Worm (Caenorhabditis elegans) whole organism, late embryonic: ENCODE measurements around the gene pgp-8.

Experiments
- C08G9.2 ChIP-seq: sonication (generic microtip); optimal IDR thresholded peaks from 2 replicates; lab custom pipeline; 2016; ENCODE audit warnings: mild to moderate bottlenecking, missing genetic modification characterization, moderate library complexity, missing compliant biosample characterization
- C38D4.7 ChIP-seq: fragments of 200-800 bp; sonication (Bioruptor generic); optimal IDR thresholded peaks from 2 replicates; lab custom pipeline; 2018; ENCODE audit warnings: mild to moderate bottlenecking, missing genetic modification characterization, moderate library complexity, missing compliant biosample characterization
- F13H6.1 ChIP-seq: sonication (generic microtip); optimal IDR thresholded peaks from 2 replicates; lab custom pipeline; 2016; ENCODE audit warnings: missing genetic modification characterization, missing compliant biosample characterization
- K09A11.1 ChIP-seq: sonication (generic microtip); optimal IDR thresholded peaks from 2 replicates; lab custom pipeline; 2017; ENCODE audit warnings: antibody characterized with exemption, mild to moderate bottlenecking, missing genetic modification characterization, missing compliant biosample characterization; ENCODE audit not compliant: insufficient read depth
- ama-1 ChIP-seq: fragments of 150-350 bp; optimal IDR thresholded peaks from 2 replicates; lab custom pipeline; 2014
- ceh-30 ChIP-seq: fragments of 150-350 bp; optimal IDR thresholded peaks from 2 replicates; lab custom pipeline; 2014; ENCODE audit warnings: missing biosample characterization, missing genetic modification characterization
- ceh-45 ChIP-seq: fragments of 200-800 bp; sonication (Bioruptor generic); IDR thresholded peaks from 2 replicates; pipeline ENCODE4 v1.3.6; 2022; ENCODE audit warnings: missing genetic modification reagents, missing genetic modification characterization, missing compliant biosample characterization
- ceh-9 ChIP-seq: sonication (generic microtip); optimal IDR thresholded peaks from 2 replicates; lab custom pipeline; 2016; ENCODE audit warnings: mild to moderate bottlenecking, missing genetic modification characterization, inconsistent platforms, missing compliant biosample characterization
- pat-9 ChIP-seq: fragments of 200-800 bp; sonication (Bioruptor generic); optimal IDR thresholded peaks from 2 replicates; lab custom pipeline; 2018; ENCODE audit warnings: mild to moderate bottlenecking, missing genetic modification characterization, moderate library complexity, missing compliant biosample characterization
- pha-4 ChIP-seq: fragments of 150-350 bp; optimal IDR thresholded peaks from 2 replicates; lab custom pipeline; 2018; ENCODE audit warnings: missing biosample characterization, missing genetic modification reagents, missing genetic modification characterization
- sox-2 ChIP-seq: fragments of 200-800 bp; sonication (Bioruptor generic); IDR thresholded peaks from 2 replicates; pipeline ENCODE4 v1.3.6; 2022; ENCODE audit warnings: missing genetic modification reagents, missing genetic modification characterization, missing compliant biosample characterization
- zip-5 ChIP-seq: sonication (generic microtip); optimal IDR thresholded peaks from 2 replicates; lab custom pipeline; 2016; ENCODE audit warnings: missing genetic modification characterization, missing compliant biosample characterization

- TF ChIP-seq C08G9.2 (tag; lab: Kevin White, UChicago) = no peak
- TF ChIP-seq ceh-30 (tag; lab: Kevin White, UChicago) = no peak
- TF ChIP-seq ceh-9 (tag; lab: Kevin White, UChicago) = no peak
- no peak for TF ChIP-seq ceh-45
- TF ChIP-seq F13H6.1 (tag; lab: Kevin White, UChicago) = no peak
- TF ChIP-seq K09A11.1 (tag; lab: Kevin White, UChicago) = no peak
- no peak for TF ChIP-seq ama-1 (lab: Kevin White, UChicago)
- TF ChIP-seq pha-4 (tag; lab: Kevin White, UChicago) = no peak
- TF ChIP-seq C38D4.7 (GFP tag; lab: Kevin White, UChicago) = no peak
- TF ChIP-seq pat-9 (tag; lab: Kevin White, UChicago) = no peak
- TF ChIP-seq zip-5 (tag; lab: Kevin White, UChicago) = no peak
- no peak for TF ChIP-seq sox-2 (GFP tag; lab: Robert Waterston, UW)
These were observed 17.3 kb downstream of the pgp-8 start for ce11 chrX:10846898-10847297.
